Worm (Caenorhabditis elegans): ENCODE measurements around the gene F52D2.7.

Gene F52D2.7

ce11 chrX:1935438-1935837, 26.9 kb upstream of the F52D2.7 start:
- TF ChIP-seq drap-1 (GFP tag; optimal IDR thresholded peaks at IDR 0.05) (no peak), sem-2 (GFP tag; optimal IDR thresholded peaks at IDR 0.05) (no peak), M03D4.4 (tag; optimal IDR thresholded peaks at IDR 0.05) (no peak), ham-2 (GFP tag; optimal IDR thresholded peaks at IDR 0.05) (no peak), nhr-2 (tag; optimal IDR thresholded peaks at IDR 0.05) (no peak), ces-1 (GFP tag; optimal IDR thresholded peaks at IDR 0.05) (no peak), ceh-83 (GFP tag; optimal IDR thresholded peaks at IDR 0.05) (no peak), unc-62 (GFP tag; optimal IDR thresholded peaks at IDR 0.05) (no peak), blmp-1 (tag; optimal IDR thresholded peaks at IDR 0.05) (no peak), tbx-8 (GFP tag; optimal IDR thresholded peaks at IDR 0.05) (no peak), bed-3 (GFP tag; optimal IDR thresholded peaks at IDR 0.05) (no peak), nhr-28 (tag; optimal IDR thresholded peaks at IDR 0.05) (no peak), mep-1 (tag; optimal IDR thresholded peaks at IDR 0.05) (no peak), unc-120 (tag; optimal IDR thresholded peaks at IDR 0.05; ENCODE audit: poor library complexity, severe bottlenecking) (no peak)

ce11 chrX:1939248-1939647, 23.1 kb upstream of the F52D2.7 start:
- TF ChIP-seq lsy-2 (tag; optimal IDR thresholded peaks at IDR 0.05) (no peak), drap-1 (GFP tag; optimal IDR thresholded peaks at IDR 0.05) (no peak)

- TF ChIP-seq blmp-1 (tag; optimal IDR thresholded peaks at IDR 0.05) (no peak), zip-8 (tag; optimal IDR thresholded peaks at IDR 0.05) (no peak), flh-1 (GFP tag; optimal IDR thresholded peaks at IDR 0.05) (no peak), mab-5 (tag; optimal IDR thresholded peaks at IDR 0.05) (no peak), unc-62 (GFP tag; optimal IDR thresholded peaks at IDR 0.05) (no peak), tbx-8 (GFP tag; optimal IDR thresholded peaks at IDR 0.05) (no peak), hlh-1 (tag; optimal IDR thresholded peaks at IDR 0.05) (no peak), ztf-11 (tag; optimal IDR thresholded peaks at IDR 0.05) (no peak), elt-1 (tag; optimal IDR thresholded peaks at IDR 0.05; ENCODE audit: borderline replicate concordance, insufficient read depth) (no peak), lin-32 (GFP tag; optimal IDR thresholded peaks at IDR 0.05) (no peak), nhr-12 (tag; optimal IDR thresholded peaks at IDR 0.05) (no peak), pha-4 (tag; optimal IDR thresholded peaks at IDR 0.05) (no peak), sptf-1 (tag; optimal IDR thresholded peaks at IDR 0.05) (no peak), elt-3 (tag; optimal IDR thresholded peaks at IDR 0.05) (no peak), nhr-2 (tag; optimal IDR thresholded peaks at IDR 0.05) (no peak), ceh-43 (GFP tag; optimal IDR thresholded peaks at IDR 0.05) (no peak)
Measured at ce11 chrX:1939887-1940286, 22.5 kb upstream of the F52D2.7 start, which contains the start of gene Y59E1A.4. Y59E1A.4 (minus strand) TSS chrX:1939987.

ce11 chrX:1959063-1959462, 3.3 kb upstream of the F52D2.7 start:
- TF ChIP-seq ceh-39 (tag; optimal IDR thresholded peaks at IDR 0.05) (no peak), mep-1 (tag; optimal IDR thresholded peaks at IDR 0.05) (no peak), mab-5 (tag; optimal IDR thresholded peaks at IDR 0.05) (no peak), unc-120 (tag; optimal IDR thresholded peaks at IDR 0.05; ENCODE audit: poor library complexity, severe bottlenecking) (no peak), mls-2 (tag; optimal IDR thresholded peaks at IDR 0.05) (no peak), ham-2 (GFP tag; optimal IDR thresholded peaks at IDR 0.05) (no peak), nhr-12 (tag; optimal IDR thresholded peaks at IDR 0.05) (no peak), drap-1 (GFP tag; optimal IDR thresholded peaks at IDR 0.05) (no peak), ceh-83 (GFP tag; optimal IDR thresholded peaks at IDR 0.05) (no peak), tbx-8 (GFP tag; optimal IDR thresholded peaks at IDR 0.05) (no peak), unc-62 (GFP tag; optimal IDR thresholded peaks at IDR 0.05) (no peak), nhr-76 (tag; optimal IDR thresholded peaks at IDR 0.05) (no peak), lsy-2 (tag; optimal IDR thresholded peaks at IDR 0.05) (no peak), nhr-2 (tag; optimal IDR thresholded peaks at IDR 0.05) (no peak), M03D4.4 (tag; optimal IDR thresholded peaks at IDR 0.05) (no peak), ztf-11 (tag; optimal IDR thresholded peaks at IDR 0.05) (no peak), bed-3 (GFP tag; optimal IDR thresholded peaks at IDR 0.05) (no peak), ces-1 (GFP tag; optimal IDR thresholded peaks at IDR 0.05) (no peak), elt-1 (tag; optimal IDR thresholded peaks at IDR 0.05; ENCODE audit: borderline replicate concordance, insufficient read depth) (no peak)

ce11 chrX:1960895-1961715, 1.3 kb upstream of the F52D2.7 start:
- TF ChIP-seq nhr-237 (tag; optimal IDR thresholded peaks at IDR 0.05) (peak; percentile 19), nhr-2 (tag; optimal IDR thresholded peaks at IDR 0.05) (peak; percentile 20), hlh-1 (tag; optimal IDR thresholded peaks at IDR 0.05) (peak; percentile 35), lin-13 (tag; optimal IDR thresholded peaks at IDR 0.05) (peak; percentile 16), flh-1 (GFP tag; optimal IDR thresholded peaks at IDR 0.05) (no peak), ham-2 (GFP tag; optimal IDR thresholded peaks at IDR 0.05) (peak; percentile 66)
